Fruit fly (Drosophila melanogaster) whole organism, embryonic: ENCODE measurements around the gene Hsp22.

ENCODE experiments used
- Ada2b ChIP-seq: fragments of 200-800 bp; sonication (Bioruptor generic); IDR thresholded peaks from 2 replicates; pipeline ENCODE4 v1.3.6; 2022; ENCODE audit warnings: missing biosample characterization, missing genetic modification characterization
- Adf1 ChIP-seq: fragments of 200-800 bp; sonication (Bioruptor generic); IDR thresholded peaks from 2 replicates; pipeline ENCODE4 v1.3.6; 2022; ENCODE audit warnings: missing biosample characterization, missing genetic modification characterization
- Atf3 ChIP-seq: fragments of 200-800 bp; sonication (Bioruptor generic); optimal IDR thresholded peaks from 3 replicates; lab custom pipeline; 2016; ENCODE audit warnings: missing biosample characterization, missing genetic modification characterization
- C15 ChIP-seq: fragments of 200-800 bp; sonication (Bioruptor generic); IDR thresholded peaks from 3 replicates; pipeline ENCODE4 v1.3.6; 2022; ENCODE audit warnings: missing biosample characterization, missing genetic modification characterization
- CG10147 ChIP-seq: fragments of 200-800 bp; sonication (Bioruptor generic); optimal IDR thresholded peaks from 2 replicates; lab custom pipeline; 2019; ENCODE audit warnings: missing biosample characterization, mild to moderate bottlenecking, missing genetic modification characterization, moderate library complexity
- CG10543 ChIP-seq: fragments of 200-800 bp; sonication (Bioruptor generic); optimal IDR thresholded peaks from 3 replicates; lab custom pipeline; 2017; ENCODE audit warnings: missing biosample characterization, mild to moderate bottlenecking, missing genetic modification characterization, moderate library complexity
- CG10565 ChIP-seq: fragments of 200-800 bp; sonication (Bioruptor generic); optimal IDR thresholded peaks from 3 replicates; lab custom pipeline; 2016; ENCODE audit warnings: missing biosample characterization, mild to moderate bottlenecking, missing genetic modification characterization
- CG12071 ChIP-seq: fragments of 200-800 bp; sonication (Bioruptor generic); optimal IDR thresholded peaks from 3 replicates; lab custom pipeline; 2018; ENCODE audit warnings: missing biosample characterization, mild to moderate bottlenecking, missing genetic modification characterization
- CG14667 ChIP-seq: fragments of 200-800 bp; sonication (Bioruptor generic); IDR thresholded peaks from 2 replicates; pipeline ENCODE4 v1.3.6; 2022; ENCODE audit warnings: missing biosample characterization, missing genetic modification characterization
- CG14710 ChIP-seq: fragments of 200-800 bp; sonication (Bioruptor generic); optimal IDR thresholded peaks from 3 replicates; lab custom pipeline; 2019; ENCODE audit warnings: missing biosample characterization, mild to moderate bottlenecking, missing genetic modification characterization, moderate library complexity
- CG17385 ChIP-seq: fragments of 200-800 bp; sonication (Bioruptor generic); optimal IDR thresholded peaks from 3 replicates; lab custom pipeline; 2018; ENCODE audit warnings: missing biosample characterization, mild to moderate bottlenecking, missing genetic modification characterization
- CG1792 ChIP-seq: fragments of 200-800 bp; sonication (Bioruptor generic); optimal IDR thresholded peaks from 2 replicates; lab custom pipeline; 2016; ENCODE audit warnings: missing biosample characterization, missing genetic modification characterization
- CG30403 ChIP-seq: fragments of 200-800 bp; sonication (Bioruptor generic); optimal IDR thresholded peaks from 3 replicates; lab custom pipeline; 2016; ENCODE audit warnings: missing biosample characterization, missing genetic modification characterization
- CG34376 ChIP-seq: fragments of 200-800 bp; sonication (Bioruptor generic); optimal IDR thresholded peaks from 2 replicates; lab custom pipeline; 2018; ENCODE audit warnings: missing biosample characterization, mild to moderate bottlenecking, missing genetic modification characterization
- CG42726 ChIP-seq: fragments of 200-800 bp; sonication (Bioruptor generic); IDR thresholded peaks from 2 replicates; pipeline ENCODE4 v1.3.6; 2022; ENCODE audit warnings: missing biosample characterization, missing genetic modification characterization; ENCODE audit not compliant: partially characterized antibody
- CG4360 ChIP-seq: fragments of 200-800 bp; sonication (Bioruptor generic); IDR thresholded peaks from 2 replicates; pipeline ENCODE4 v1.3.6; 2022; ENCODE audit warnings: missing biosample characterization, missing genetic modification characterization
- CG6175 ChIP-seq: fragments of 200-800 bp; sonication (Bioruptor generic); IDR thresholded peaks from 3 replicates; pipeline ENCODE4 v1.3.6; 2022; ENCODE audit warnings: missing biosample characterization, missing genetic modification characterization
- CG6683 ChIP-seq: fragments of 200-800 bp; sonication (Bioruptor generic); optimal IDR thresholded peaks from 2 replicates; lab custom pipeline; 2017; ENCODE audit warnings: missing biosample characterization, mild to moderate bottlenecking, missing genetic modification characterization, missing genetic modification reagents
- CG7271 ChIP-seq: fragments of 200-800 bp; sonication (Bioruptor generic); optimal IDR thresholded peaks from 2 replicates; lab custom pipeline; 2018; ENCODE audit warnings: missing biosample characterization, mild to moderate bottlenecking, missing genetic modification characterization, moderate library complexity
- CG7839 ChIP-seq: fragments of 200-800 bp; sonication (Bioruptor generic); optimal IDR thresholded peaks from 3 replicates; lab custom pipeline; 2018; ENCODE audit warnings: missing biosample characterization, mild to moderate bottlenecking, missing genetic modification characterization, moderate library complexity
- CG7987 ChIP-seq: fragments of 200-800 bp; sonication (Bioruptor generic); optimal IDR thresholded peaks from 2 replicates; lab custom pipeline; 2018; ENCODE audit warnings: missing biosample characterization, mild to moderate bottlenecking, missing genetic modification characterization, moderate library complexity
- CG8478 ChIP-seq: fragments of >200 bp; optimal IDR thresholded peaks from 2 replicates; lab custom pipeline; 2018
- CG8944 ChIP-seq: fragments of 200-800 bp; sonication (Bioruptor generic); optimal IDR thresholded peaks from 3 replicates; lab custom pipeline; 2016; ENCODE audit warnings: missing biosample characterization, missing genetic modification characterization
- CG9437 ChIP-seq: fragments of 200-800 bp; sonication (Bioruptor generic); optimal IDR thresholded peaks from 2 replicates; lab custom pipeline; 2018; ENCODE audit warnings: missing biosample characterization, mild to moderate bottlenecking, missing genetic modification characterization
- Camta ChIP-seq: fragments of 200-800 bp; sonication (Bioruptor generic); optimal IDR thresholded peaks from 2 replicates; lab custom pipeline; 2016; ENCODE audit warnings: missing biosample characterization, missing genetic modification characterization
- Chrac-16 ChIP-seq: fragments of 200-800 bp; sonication (Bioruptor generic); optimal IDR thresholded peaks from 3 replicates; lab custom pipeline; 2016; ENCODE audit warnings: missing biosample characterization, missing genetic modification characterization
- Dip3 ChIP-seq: fragments of 200-800 bp; sonication (Bioruptor generic); optimal IDR thresholded peaks from 3 replicates; lab custom pipeline; 2016; ENCODE audit warnings: missing biosample characterization, missing genetic modification characterization
- ERR ChIP-seq: fragments of 200-800 bp; sonication (Bioruptor generic); optimal IDR thresholded peaks from 2 replicates; lab custom pipeline; 2016; ENCODE audit warnings: missing biosample characterization, missing genetic modification characterization
- H15 ChIP-seq: fragments of 200-800 bp; sonication (Bioruptor generic); IDR thresholded peaks from 3 replicates; pipeline ENCODE4 v1.3.6; 2022; ENCODE audit warnings: missing biosample characterization, missing genetic modification characterization
- HHEX ChIP-seq: fragments of 200-800 bp; sonication (Bioruptor generic); optimal IDR thresholded peaks from 3 replicates; lab custom pipeline; 2017; ENCODE audit warnings: missing biosample characterization, mild to moderate bottlenecking, missing genetic modification characterization, missing genetic modification reagents
- HLH54F ChIP-seq: fragments of 200-800 bp; sonication (Bioruptor generic); optimal IDR thresholded peaks from 3 replicates; lab custom pipeline; 2016; ENCODE audit warnings: missing biosample characterization, missing genetic modification characterization
- Hmr ChIP-seq: fragments of 200-800 bp; sonication (Bioruptor generic); optimal IDR thresholded peaks from 3 replicates; lab custom pipeline; 2017; ENCODE audit warnings: mild to moderate bottlenecking, missing biosample characterization, missing genetic modification reagents, missing genetic modification characterization
- Hr51 ChIP-seq, 2 experiments: fragments of 200-800 bp; sonication (Bioruptor generic); optimal IDR thresholded peaks; 2 replicates in 1 of 2; 3 replicates in 1 of 2; lab custom pipeline; 2016 to 2018; ENCODE audit warnings: missing biosample characterization in 2 of 2, missing genetic modification characterization in 2 of 2, mild to moderate bottlenecking in 1 of 2, moderate library complexity in 1 of 2
- MTF-1 ChIP-seq: fragments of 200-800 bp; sonication (Bioruptor generic); optimal IDR thresholded peaks from 2 replicates; lab custom pipeline; 2018; ENCODE audit warnings: missing biosample characterization, mild to moderate bottlenecking, missing genetic modification characterization, borderline replicate concordance
- NFAT ChIP-seq: fragments of 200-800 bp; sonication (Bioruptor generic); IDR thresholded peaks from 2 replicates; pipeline ENCODE4 v1.3.6; 2022; ENCODE audit warnings: missing biosample characterization, missing genetic modification characterization
- Nf-YB ChIP-seq: fragments of 200-800 bp; sonication (Bioruptor generic); optimal IDR thresholded peaks from 3 replicates; lab custom pipeline; 2019; ENCODE audit warnings: missing biosample characterization, mild to moderate bottlenecking, missing genetic modification characterization, moderate library complexity
- Pdp1 ChIP-seq, 2 experiments: fragments of 200-800 bp; sonication (Bioruptor generic); optimal IDR thresholded peaks; 3 replicates each; lab custom pipeline; 2016; ENCODE audit warnings: missing biosample characterization in 2 of 2, missing genetic modification characterization in 2 of 2, mild to moderate bottlenecking in 1 of 2, moderate library complexity in 1 of 2
- Six4 ChIP-seq: fragments of 200-800 bp; sonication (Bioruptor generic); optimal IDR thresholded peaks from 2 replicates; lab custom pipeline; 2016; ENCODE audit warnings: missing biosample characterization, missing genetic modification characterization
- ash1 ChIP-seq: fragments of 200-800 bp; sonication (Bioruptor generic); optimal IDR thresholded peaks from 2 replicates; lab custom pipeline; 2018; ENCODE audit warnings: missing biosample characterization, mild to moderate bottlenecking, missing genetic modification characterization
- bab2 ChIP-seq: fragments of 200-800 bp; sonication (Bioruptor generic); optimal IDR thresholded peaks from 2 replicates; lab custom pipeline; 2016; ENCODE audit warnings: missing biosample characterization, missing genetic modification characterization
- ewg ChIP-seq: fragments of 200-800 bp; sonication (Bioruptor generic); optimal IDR thresholded peaks from 3 replicates; lab custom pipeline; 2017; ENCODE audit warnings: mild to moderate bottlenecking, missing biosample characterization, missing genetic modification reagents, missing genetic modification characterization
- gfzf ChIP-seq: fragments of 200-800 bp; sonication (Bioruptor generic); optimal IDR thresholded peaks from 2 replicates; lab custom pipeline; 2016; ENCODE audit warnings: missing biosample characterization, mild to moderate bottlenecking, missing genetic modification characterization, moderate library complexity
- ham ChIP-seq: fragments of 200-800 bp; sonication (Bioruptor generic); IDR thresholded peaks from 2 replicates; pipeline ENCODE4 v1.3.6; 2022; ENCODE audit warnings: missing biosample characterization, missing genetic modification characterization
- jumu ChIP-seq: fragments of 200-800 bp; sonication (Bioruptor generic); optimal IDR thresholded peaks from 3 replicates; lab custom pipeline; 2016; ENCODE audit warnings: missing biosample characterization, missing genetic modification characterization
- knrl ChIP-seq: fragments of 200-800 bp; sonication (Bioruptor generic); IDR thresholded peaks from 3 replicates; pipeline ENCODE4 v1.3.6; 2022; ENCODE audit warnings: missing biosample characterization, missing genetic modification characterization; ENCODE audit not compliant: partially characterized antibody
- luna ChIP-seq: fragments of 200-800 bp; sonication (Bioruptor generic); optimal IDR thresholded peaks from 2 replicates; lab custom pipeline; 2016; ENCODE audit warnings: missing biosample characterization, missing genetic modification characterization
- pan ChIP-seq, 4 experiments: fragments of >200 bp in 3 of 4; fragments of 200-800 bp in 1 of 4; sonication (Bioruptor generic) in 1 of 4; optimal IDR thresholded peaks in 3 of 4; IDR thresholded peaks in 1 of 4; 2 replicates each; pipeline versions ENCODE4 v1.3.6 to Lab custom; 2017 to 2022; ENCODE audit warnings: missing biosample characterization in 2 of 4, missing genetic modification characterization in 2 of 4, mixed read lengths in 1 of 4
- phol ChIP-seq: fragments of 200-800 bp; sonication (Bioruptor generic); optimal IDR thresholded peaks from 3 replicates; lab custom pipeline; 2018; ENCODE audit warnings: missing biosample characterization, mild to moderate bottlenecking, missing genetic modification characterization, moderate library complexity
- pzg ChIP-seq: fragments of 200-800 bp; sonication (Bioruptor generic); optimal IDR thresholded peaks from 3 replicates; lab custom pipeline; 2018; ENCODE audit warnings: missing biosample characterization, mild to moderate bottlenecking, missing genetic modification characterization, moderate library complexity
- ro ChIP-seq: fragments of 200-800 bp; sonication (Bioruptor generic); IDR thresholded peaks from 2 replicates; pipeline ENCODE4 v1.3.6; 2022; ENCODE audit warnings: missing biosample characterization, missing genetic modification characterization
- yki ChIP-seq: fragments of >200 bp; optimal IDR thresholded peaks from 3 replicates; lab custom pipeline; 2018
- zfh1 ChIP-seq: fragments of 200-800 bp; sonication (Bioruptor generic); IDR thresholded peaks from 3 replicates; pipeline ENCODE4 v1.3.6; 2022; ENCODE audit warnings: missing biosample characterization, missing genetic modification characterization

Hsp22 gene

dm6 chr3L:9358713-9359040, 14.1 kb upstream of the Hsp22 start, which contains the start of the genes UGP and Svip (continued):
- TF ChIP-seq jumu (no peak), HLH54F (GFP tag; lab: Kevin White, UChicago) (no peak), Dip3 (no peak), CG7271 (tag; lab: Kevin White, UChicago) (no peak), ro (no peak), gfzf (GFP tag; lab: Kevin White, UChicago) (peak; percentile 9), CG6683 (GFP tag; lab: Kevin White, UChicago) (no peak), yki (lab: Kevin White, UChicago) (no peak), CG10543 (no peak), CG17385 (GFP tag; lab: Kevin White, UChicago) (peak; percentile 97), CG4360 (GFP tag; lab: Robert Waterston, UW) (0 out of 2 replicates have a peak, but pooled peaks have one; percentile 5), CG14667 (GFP tag; lab: Robert Waterston, UW) (no peak), Pdp1 (GFP tag; optimal IDR thresholded peaks at IDR 0.05; lab: Kevin White, UChicago) (no peak), CG10147 (no peak), CG30403 (no peak), CG8478 (lab: Kevin White, UChicago) (no peak), Atf3 (GFP tag; lab: Kevin White, UChicago) (no peak), CG10565 (GFP tag; lab: Kevin White, UChicago) (no peak), H15 (GFP tag; lab: Robert Waterston, UW) (no peak), CG42726 (GFP tag; lab: Robert Waterston, UW) (no peak), C15 (GFP tag; lab: Robert Waterston, UW) (no peak), CG7839 (tag; lab: Kevin White, UChicago) (no peak), phol (tag; lab: Kevin White, UChicago) (no peak), ewg (GFP tag; lab: Kevin White, UChicago) (no peak), Chrac-16 (GFP tag; lab: Kevin White, UChicago) (no peak), CG1792 (no peak), CG8944 (GFP tag; lab: Kevin White, UChicago) (no peak), ash1 (GFP tag; lab: Kevin White, UChicago) (no peak), CG12071 (GFP tag; lab: Kevin White, UChicago) (no peak), CG14710 (tag; lab: Kevin White, UChicago) (no peak), CG6175 (GFP tag; lab: Robert Waterston, UW) (no peak), CG7987 (GFP tag; lab: Kevin White, UChicago) (no peak), bab2 (GFP tag; lab: Kevin White, UChicago) (no peak), HHEX (GFP tag; lab: Kevin White, UChicago) (no peak), Camta (GFP tag; lab: Kevin White, UChicago) (no peak), Hmr (GFP tag; lab: Kevin White, UChicago) (no peak), Nf-YB (no peak), ham (GFP tag; lab: Robert Waterston, UW) (no peak), knrl (GFP tag; lab: Robert Waterston, UW) (no peak), NFAT (GFP tag; lab: Robert Waterston, UW) (no peak), CG9437 (GFP tag; lab: Kevin White, UChicago) (no peak), Hr51 (GFP tag; optimal IDR thresholded peaks at IDR 0.05; lab: Kevin White, UChicago) (peak in 1 of 2 experiments; percentile 9), pzg (GFP tag; lab: Kevin White, UChicago) (peak; percentile 51), zfh1 (no peak), MTF-1 (GFP tag; lab: Kevin White, UChicago) (no peak), Ada2b (GFP tag; lab: Robert Waterston, UW) (peak; percentile 30; the same call in 1 of the 2 replicates), pan (optimal IDR thresholded peaks at IDR 0.05; lab: Kevin White, UChicago) (no peak), pan (GFP tag; optimal IDR thresholded peaks at IDR 0.05 in 1 of 2, IDR thresholded peaks at IDR 0.05 in 1 of 2) (no peak), CG34376 (GFP tag; lab: Kevin White, UChicago) (no peak), Adf1 (no peak), luna (GFP tag; lab: Kevin White, UChicago) (no peak), ERR (GFP tag; lab: Kevin White, UChicago) (no peak), Six4 (GFP tag; lab: Kevin White, UChicago) (no peak)
